Fruit fly (Drosophila melanogaster) whole organism, embryonic: ENCODE data around the gene CG15143.

ENCODE experiments used
- Asciz ChIP-seq: fragments of 200-800 bp; sonication (Bioruptor generic); optimal IDR thresholded peaks from 2 replicates; lab custom pipeline; 2017; ENCODE audit warnings: missing biosample characterization, mild to moderate bottlenecking, missing genetic modification characterization, missing genetic modification reagents
- Blimp-1 ChIP-seq: fragments of 200-800 bp; sonication (Bioruptor generic); optimal IDR thresholded peaks from 3 replicates; lab custom pipeline; 2018; ENCODE audit warnings: missing biosample characterization, missing genetic modification characterization, mild to moderate bottlenecking, moderate library complexity, missing genetic modification reagents
- CG10321 ChIP-seq: fragments of 200-800 bp; sonication (Bioruptor generic); IDR thresholded peaks from 2 replicates; pipeline ENCODE4 v1.3.6; 2022; ENCODE audit warnings: missing biosample characterization, missing genetic modification characterization
- CG12071 ChIP-seq: fragments of 200-800 bp; sonication (Bioruptor generic); optimal IDR thresholded peaks from 3 replicates; lab custom pipeline; 2018; ENCODE audit warnings: missing biosample characterization, mild to moderate bottlenecking, missing genetic modification characterization
- CG12391 ChIP-seq: fragments of 200-800 bp; sonication (Bioruptor generic); optimal IDR thresholded peaks from 3 replicates; lab custom pipeline; 2018; ENCODE audit warnings: missing biosample characterization, mild to moderate bottlenecking, missing genetic modification characterization, moderate library complexity
- CG13287 ChIP-seq: fragments of 200-800 bp; sonication (Bioruptor generic); IDR thresholded peaks from 2 replicates; pipeline ENCODE4 v1.3.6; 2022; ENCODE audit warnings: missing biosample characterization, missing genetic modification characterization; ENCODE audit not compliant: partially characterized antibody
- CG13296 ChIP-seq: fragments of 200-800 bp; sonication (Bioruptor generic); optimal IDR thresholded peaks from 3 replicates; lab custom pipeline; 2018; ENCODE audit warnings: missing biosample characterization, mild to moderate bottlenecking, missing genetic modification characterization
- CG2678 ChIP-seq: fragments of 200-800 bp; sonication (Bioruptor generic); optimal IDR thresholded peaks from 3 replicates; lab custom pipeline; 2019; ENCODE audit warnings: missing biosample characterization, mild to moderate bottlenecking, missing genetic modification characterization, moderate library complexity
- CG2712 ChIP-seq: fragments of 200-800 bp; optimal IDR thresholded peaks from 3 replicates; lab custom pipeline; 2019; ENCODE audit warnings: missing biosample characterization, mild to moderate bottlenecking, missing genetic modification characterization, moderate library complexity
- CG2875 ChIP-seq: fragments of 200-800 bp; sonication (Bioruptor generic); optimal IDR thresholded peaks from 2 replicates; lab custom pipeline; 2017; ENCODE audit warnings: missing biosample characterization, mild to moderate bottlenecking, missing genetic modification characterization, missing genetic modification reagents
- CG3281 ChIP-seq: fragments of 200-800 bp; sonication (Bioruptor generic); optimal IDR thresholded peaks from 3 replicates; lab custom pipeline; 2017; ENCODE audit warnings: missing biosample characterization, mild to moderate bottlenecking, missing genetic modification characterization
- CG34376 ChIP-seq: fragments of 200-800 bp; sonication (Bioruptor generic); optimal IDR thresholded peaks from 2 replicates; lab custom pipeline; 2018; ENCODE audit warnings: missing biosample characterization, mild to moderate bottlenecking, missing genetic modification characterization
- CG6272 ChIP-seq: fragments of 200-800 bp; sonication (Bioruptor generic); IDR thresholded peaks from 2 replicates; pipeline ENCODE4 v1.3.6; 2022; ENCODE audit warnings: missing biosample characterization, missing genetic modification characterization
- CG6689 ChIP-seq: fragments of 200-800 bp; sonication (Bioruptor generic); IDR thresholded peaks from 2 replicates; pipeline ENCODE4 v1.3.6; 2022; ENCODE audit warnings: missing biosample characterization, missing genetic modification characterization
- CG6854 ChIP-seq: fragments of 200-800 bp; sonication (Bioruptor generic); optimal IDR thresholded peaks from 3 replicates; lab custom pipeline; 2017; ENCODE audit warnings: missing biosample characterization, mild to moderate bottlenecking, missing genetic modification characterization
- CG7839 ChIP-seq: fragments of 200-800 bp; sonication (Bioruptor generic); optimal IDR thresholded peaks from 3 replicates; lab custom pipeline; 2018; ENCODE audit warnings: missing biosample characterization, mild to moderate bottlenecking, missing genetic modification characterization, moderate library complexity
- CG8281 ChIP-seq: fragments of 200-800 bp; sonication (Bioruptor generic); optimal IDR thresholded peaks from 2 replicates; lab custom pipeline; 2018; ENCODE audit warnings: missing biosample characterization, mild to moderate bottlenecking, missing genetic modification characterization, moderate library complexity
- CG9437 ChIP-seq: fragments of 200-800 bp; sonication (Bioruptor generic); optimal IDR thresholded peaks from 2 replicates; lab custom pipeline; 2018; ENCODE audit warnings: missing biosample characterization, mild to moderate bottlenecking, missing genetic modification characterization
- CG9797 ChIP-seq: fragments of 200-800 bp; sonication (Bioruptor generic); optimal IDR thresholded peaks from 3 replicates; lab custom pipeline; 2018; ENCODE audit warnings: missing biosample characterization, mild to moderate bottlenecking, missing genetic modification characterization
- CG9817 ChIP-seq: fragments of 200-800 bp; sonication (Bioruptor generic); optimal IDR thresholded peaks from 2 replicates; lab custom pipeline; 2018; ENCODE audit warnings: missing biosample characterization, mild to moderate bottlenecking, missing genetic modification characterization, moderate library complexity
- CG9876 ChIP-seq: fragments of 200-800 bp; sonication (Bioruptor generic); optimal IDR thresholded peaks from 2 replicates; lab custom pipeline; 2016; ENCODE audit warnings: missing biosample characterization, missing genetic modification characterization
- Doc2 ChIP-seq: fragments of 200-800 bp; sonication (Bioruptor generic); IDR thresholded peaks from 2 replicates; pipeline ENCODE4 v1.3.6; 2022; ENCODE audit warnings: missing biosample characterization, missing genetic modification characterization
- HLHmδ ChIP-seq: fragments of 200-800 bp; sonication (Bioruptor generic); optimal IDR thresholded peaks from 2 replicates; lab custom pipeline; 2018; ENCODE audit warnings: missing biosample characterization, mild to moderate bottlenecking, missing genetic modification characterization, moderate library complexity
- Hand ChIP-seq: fragments of 200-800 bp; sonication (Bioruptor generic); optimal IDR thresholded peaks from 2 replicates; lab custom pipeline; 2017; ENCODE audit warnings: mild to moderate bottlenecking, missing biosample characterization, missing genetic modification reagents, missing genetic modification characterization
- Hmx ChIP-seq: fragments of 200-800 bp; sonication (Bioruptor generic); optimal IDR thresholded peaks from 2 replicates; lab custom pipeline; 2016; ENCODE audit warnings: missing biosample characterization, missing genetic modification characterization
- Hr51 ChIP-seq, 2 experiments: fragments of 200-800 bp; sonication (Bioruptor generic); optimal IDR thresholded peaks; 2 replicates in 1 of 2; 3 replicates in 1 of 2; lab custom pipeline; 2016 to 2018; ENCODE audit warnings: missing biosample characterization in 2 of 2, missing genetic modification characterization in 2 of 2, mild to moderate bottlenecking in 1 of 2, moderate library complexity in 1 of 2
- Oli ChIP-seq: fragments of 200-800 bp; sonication (Bioruptor generic); optimal IDR thresholded peaks from 2 replicates; lab custom pipeline; 2018; ENCODE audit warnings: missing biosample characterization, mild to moderate bottlenecking, missing genetic modification characterization, moderate library complexity
- Six4 ChIP-seq: fragments of 200-800 bp; sonication (Bioruptor generic); optimal IDR thresholded peaks from 2 replicates; lab custom pipeline; 2016; ENCODE audit warnings: missing biosample characterization, missing genetic modification characterization
- TFAM ChIP-seq: fragments of 200-800 bp; sonication (Bioruptor generic); optimal IDR thresholded peaks from 2 replicates; lab custom pipeline; 2017; ENCODE audit warnings: missing biosample characterization, missing genetic modification characterization, inconsistent platforms
- Tbp ChIP-seq: fragments of >200 bp; optimal IDR thresholded peaks from 2 replicates; lab custom pipeline; 2018; ENCODE audit warnings: missing biosample characterization, missing genetic modification characterization
- Xbp1 ChIP-seq: fragments of 200-800 bp; sonication (Bioruptor generic); optimal IDR thresholded peaks from 3 replicates; lab custom pipeline; 2016; ENCODE audit warnings: missing biosample characterization, mild to moderate bottlenecking, missing genetic modification characterization
- al ChIP-seq: fragments of 200-800 bp; sonication (Bioruptor generic); IDR thresholded peaks from 2 replicates; pipeline ENCODE4 v1.3.6; 2022; ENCODE audit warnings: missing biosample characterization, missing genetic modification characterization
- ase ChIP-seq: fragments of 200-800 bp; sonication (Bioruptor generic); IDR thresholded peaks from 3 replicates; pipeline ENCODE4 v1.3.6; 2022; ENCODE audit warnings: missing biosample characterization, missing genetic modification characterization
- ato ChIP-seq: fragments of 200-800 bp; sonication (Bioruptor generic); IDR thresholded peaks from 2 replicates; pipeline ENCODE4 v1.3.6; 2022; ENCODE audit warnings: missing biosample characterization, missing genetic modification characterization; ENCODE audit not compliant: partially characterized antibody
- br ChIP-seq: fragments of >200 bp; optimal IDR thresholded peaks from 2 replicates; lab custom pipeline; 2017
- caup ChIP-seq: fragments of 200-800 bp; sonication (Bioruptor generic); optimal IDR thresholded peaks from 3 replicates; lab custom pipeline; 2017; ENCODE audit warnings: missing biosample characterization, mild to moderate bottlenecking, missing genetic modification characterization, moderate library complexity; ENCODE audit not compliant: severe bottlenecking
- crol ChIP-seq: fragments of 200-800 bp; sonication (Bioruptor generic); IDR thresholded peaks from 2 replicates; pipeline ENCODE4 v1.3.6; 2022; ENCODE audit warnings: missing biosample characterization, missing genetic modification characterization
- dan ChIP-seq: fragments of 200-800 bp; sonication (Bioruptor generic); IDR thresholded peaks from 2 replicates; pipeline ENCODE4 v1.3.6; 2022; ENCODE audit warnings: missing biosample characterization, missing genetic modification characterization
- danr ChIP-seq: fragments of 200-800 bp; sonication (Bioruptor generic); IDR thresholded peaks from 2 replicates; pipeline ENCODE4 v1.3.6; 2022; ENCODE audit warnings: missing biosample characterization, missing genetic modification characterization
- dmrt99B ChIP-seq: fragments of 200-800 bp; sonication (Bioruptor generic); optimal IDR thresholded peaks from 2 replicates; lab custom pipeline; 2018; ENCODE audit warnings: missing biosample characterization, mild to moderate bottlenecking, missing genetic modification characterization, moderate library complexity
- dysf ChIP-seq: fragments of 200-800 bp; sonication (Bioruptor generic); IDR thresholded peaks from 3 replicates; pipeline ENCODE4 v1.3.6; 2022; ENCODE audit warnings: missing biosample characterization, missing genetic modification characterization
- gem ChIP-seq: fragments of 200-800 bp; sonication (Bioruptor generic); optimal IDR thresholded peaks from 2 replicates; lab custom pipeline; 2019; ENCODE audit warnings: missing biosample characterization, mild to moderate bottlenecking, missing genetic modification characterization, moderate library complexity
- kah ChIP-seq: fragments of 200-800 bp; sonication (Bioruptor generic); optimal IDR thresholded peaks from 2 replicates; lab custom pipeline; 2018; ENCODE audit warnings: missing biosample characterization, mild to moderate bottlenecking, missing genetic modification characterization
- ken ChIP-seq: fragments of 200-800 bp; sonication (Bioruptor generic); IDR thresholded peaks from 3 replicates; pipeline ENCODE4 v1.3.6; 2022; ENCODE audit warnings: missing biosample characterization, missing genetic modification characterization
- lab ChIP-seq: fragments of 200-800 bp; sonication (Bioruptor generic); optimal IDR thresholded peaks from 3 replicates; lab custom pipeline; 2017; ENCODE audit warnings: missing biosample characterization, missing genetic modification characterization, mild to moderate bottlenecking, moderate library complexity, missing genetic modification reagents
- onecut ChIP-seq: fragments of 200-800 bp; sonication (Bioruptor generic); IDR thresholded peaks from 2 replicates; pipeline ENCODE4 v1.3.6; 2022; ENCODE audit warnings: missing biosample characterization, missing genetic modification characterization
- p53 ChIP-seq: fragments of 200-800 bp; sonication (Bioruptor generic); optimal IDR thresholded peaks from 2 replicates; lab custom pipeline; 2016; ENCODE audit warnings: missing biosample characterization, missing genetic modification characterization
- phol ChIP-seq: fragments of 200-800 bp; sonication (Bioruptor generic); optimal IDR thresholded peaks from 3 replicates; lab custom pipeline; 2018; ENCODE audit warnings: missing biosample characterization, mild to moderate bottlenecking, missing genetic modification characterization, moderate library complexity
- unpg ChIP-seq: fragments of 200-800 bp; sonication (Bioruptor generic); optimal IDR thresholded peaks from 3 replicates; lab custom pipeline; 2018; ENCODE audit warnings: missing biosample characterization, mild to moderate bottlenecking, missing genetic modification characterization, moderate library complexity
- wor ChIP-seq: fragments of 200-800 bp; sonication (Bioruptor generic); IDR thresholded peaks from 2 replicates; pipeline ENCODE4 v1.3.6; 2022; ENCODE audit warnings: missing biosample characterization, missing genetic modification characterization

CG15143 gene

dm6 chr2L:17524449-17524848, at the start of gene CG15143:
Gene CG15143 (minus strand): TSS chr2L:17524549.
- TF ChIP-seq Hmx (GFP tag; lab: Kevin White, UChicago) (no peak), al (GFP tag; lab: Robert Waterston, UW) (no peak), CG6854 (GFP tag; lab: Kevin White, UChicago) (no peak), wor (GFP tag; lab: Robert Waterston, UW) (no peak), dan (no peak), HLHmδ (GFP tag; lab: Kevin White, UChicago) (no peak), CG12071 (GFP tag; lab: Kevin White, UChicago) (no peak), CG12391 (tag; lab: Kevin White, UChicago) (no peak), CG13296 (no peak), CG6272 (no peak), CG9437 (no peak), ken (GFP tag; lab: Robert Waterston, UW) (no peak), unpg (GFP tag; lab: Kevin White, UChicago) (no peak), Asciz (GFP tag; lab: Kevin White, UChicago) (no peak), Tbp (GFP tag; lab: Kevin White, UChicago) (no peak), CG6689 (GFP tag; lab: Robert Waterston, UW) (no peak), CG34376 (GFP tag; lab: Kevin White, UChicago) (no peak), gem (tag; lab: Kevin White, UChicago) (no peak), br (lab: Kevin White, UChicago) (no peak), ase (GFP tag; lab: Robert Waterston, UW) (no peak)

DNA sequence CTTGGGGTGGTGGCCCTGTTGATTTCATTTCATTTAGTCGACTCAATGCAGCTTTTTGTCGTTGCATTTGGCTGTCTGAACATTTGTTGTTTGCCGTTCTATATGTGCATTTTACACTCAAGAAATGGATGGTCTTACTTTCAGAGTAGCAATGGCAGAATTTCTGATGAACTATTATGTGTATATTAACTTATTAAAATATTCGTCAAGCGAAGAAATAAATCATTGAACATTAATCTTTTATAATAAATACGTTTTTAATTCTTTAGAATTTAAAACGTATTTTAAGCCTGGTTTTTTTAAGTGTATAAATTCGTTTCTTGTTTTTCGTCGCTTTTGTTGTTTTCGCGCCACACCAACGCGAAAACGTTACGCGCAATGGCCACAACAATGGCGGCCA, 48.7 kb upstream of the CG15143 start:
- no peak for TF ChIP-seq Hand
- TF ChIP-seq CG13287, result no peak
- peak; percentile 65 for TF ChIP-seq phol
- TF ChIP-seq CG8281 (tag; lab: Kevin White, UChicago), result no peak
- TF ChIP-seq danr (GFP tag; lab: Robert Waterston, UW), result no peak
- TF ChIP-seq Six4 (GFP tag; lab: Kevin White, UChicago), result no peak
- TF ChIP-seq CG9876 (GFP tag; lab: Kevin White, UChicago), result no peak
- TF ChIP-seq Oli (tag; lab: Kevin White, UChicago), result peak; percentile 37
- TF ChIP-seq CG7839, result peak; percentile 8
- TF ChIP-seq dysf (GFP tag; lab: Robert Waterston, UW), result 0 out of 3 replicates have a peak, but pooled peaks have one; percentile 14
- no peak for TF ChIP-seq kah (GFP tag; lab: Kevin White, UChicago)
- peak; percentile 33; the same call in 1 of the 2 replicates for TF ChIP-seq CG6689 (GFP tag; lab: Robert Waterston, UW)
- TF ChIP-seq TFAM, result no peak
- peak; percentile 3 for TF ChIP-seq CG3281
- peak in 1 of 2 experiments; percentile 24 for TF ChIP-seq Hr51 (GFP tag; optimal IDR thresholded peaks at IDR 0.05; lab: Kevin White, UChicago)
- TF ChIP-seq onecut, result peak; percentile 34
- TF ChIP-seq CG9817 (tag; lab: Kevin White, UChicago), result no peak
- TF ChIP-seq CG9797, result no peak
- TF ChIP-seq CG2875 (GFP tag; lab: Kevin White, UChicago), result no peak
- TF ChIP-seq Doc2, result no peak
- TF ChIP-seq lab (GFP tag; lab: Kevin White, UChicago), result peak; percentile 8
- no peak for TF ChIP-seq p53
- TF ChIP-seq CG2678 (tag; lab: Kevin White, UChicago), result peak; percentile 10
- peak; percentile 11 for TF ChIP-seq CG2712 (tag; lab: Kevin White, UChicago)
- TF ChIP-seq crol, result no peak
- TF ChIP-seq caup (GFP tag; lab: Kevin White, UChicago), result no peak
- peak; percentile 2 for TF ChIP-seq Blimp-1 (GFP tag; lab: Kevin White, UChicago)
- no peak for TF ChIP-seq CG10321 (GFP tag; lab: Robert Waterston, UW)
- peak; percentile 2 for TF ChIP-seq Xbp1 (GFP tag; lab: Kevin White, UChicago)
- no peak for TF ChIP-seq ato (GFP tag; lab: Robert Waterston, UW)
- TF ChIP-seq dmrt99B (tag; lab: Kevin White, UChicago), result peak; percentile 14
